Fruit fly (Drosophila melanogaster) whole organism, adult: ENCODE results near the gene Crz.

ENCODE experiments used
- CG12768 ChIP-seq: fragments of 200-800 bp; sonication (Bioruptor generic); optimal IDR thresholded peaks from 2 replicates; lab custom pipeline; 2017; ENCODE audit warnings: missing biosample characterization, missing genetic modification characterization, mild to moderate bottlenecking, moderate library complexity, missing genetic modification reagents
- CG14711 ChIP-seq: fragments of 200-800 bp; sonication (Bioruptor generic); optimal IDR thresholded peaks from 2 replicates; lab custom pipeline; 2018; ENCODE audit warnings: missing biosample characterization, mild to moderate bottlenecking, missing genetic modification characterization, moderate library complexity
- CG1620 ChIP-seq: fragments of 200-800 bp; sonication (Bioruptor generic); optimal IDR thresholded peaks from 2 replicates; lab custom pipeline; 2016; ENCODE audit warnings: missing biosample characterization, missing genetic modification characterization
- bab1 ChIP-seq: fragments of 200-800 bp; sonication (Bioruptor generic); optimal IDR thresholded peaks from 3 replicates; lab custom pipeline; 2019; ENCODE audit warnings: missing biosample characterization, mild to moderate bottlenecking, missing genetic modification characterization, moderate library complexity
- cnc ChIP-seq, 2 experiments: fragments of >200 bp; optimal IDR thresholded peaks; 2 replicates each; lab custom pipeline; 2017
- kay ChIP-seq: fragments of 200-800 bp; sonication (Bioruptor generic); peaks from one replicate; lab custom pipeline; 2016; ENCODE audit warnings: missing biosample characterization, missing genetic modification characterization, borderline replicate concordance
- pad ChIP-seq: fragments of 200-800 bp; sonication (Bioruptor generic); optimal IDR thresholded peaks from 3 replicates; lab custom pipeline; 2017; ENCODE audit warnings: missing biosample characterization, missing genetic modification characterization, mild to moderate bottlenecking, moderate library complexity, missing genetic modification reagents

dm6 chr3R:14283042-14283626 is 31.5 kb upstream of the Crz start:
- TF ChIP-seq bab1, result no peak
- TF ChIP-seq CG12768 (GFP tag; lab: Kevin White, UChicago), result no peak
- TF ChIP-seq CG14711, result no peak
- peak; percentile 92 for TF ChIP-seq pad (GFP tag; lab: Kevin White, UChicago)
- peak; percentile 36 for TF ChIP-seq CG1620 (GFP tag; lab: Kevin White, UChicago)
- peak; percentile 94 for TF ChIP-seq kay
- no peak for TF ChIP-seq cnc (optimal IDR thresholded peaks at IDR 0.05; lab: Kevin White, UChicago)
